Fruit fly (Drosophila melanogaster) whole organism, embryonic: Measurements from ENCODE around the gene Rcd2.

Experiments used
- CG12769 ChIP-seq: fragments of 200-800 bp; sonication (Bioruptor generic); optimal IDR thresholded peaks from 2 replicates; lab custom pipeline; 2019; ENCODE audit warnings: missing biosample characterization, mild to moderate bottlenecking, missing genetic modification characterization, moderate library complexity
- CG14667 ChIP-seq: fragments of 200-800 bp; sonication (Bioruptor generic); IDR thresholded peaks from 2 replicates; pipeline ENCODE4 v1.3.6; 2022; ENCODE audit warnings: missing biosample characterization, missing genetic modification characterization
- CG1603 ChIP-seq: fragments of 200-800 bp; sonication (Bioruptor generic); optimal IDR thresholded peaks from 2 replicates; lab custom pipeline; 2019; ENCODE audit warnings: missing biosample characterization, mild to moderate bottlenecking, missing genetic modification characterization, moderate library complexity
- CG17361 ChIP-seq: fragments of 200-800 bp; sonication (Bioruptor generic); IDR thresholded peaks from 3 replicates; pipeline ENCODE4 v1.3.6; 2022; ENCODE audit warnings: missing biosample characterization, missing genetic modification characterization
- CG3847 ChIP-seq: fragments of 200-800 bp; sonication (Bioruptor generic); IDR thresholded peaks from 2 replicates; pipeline ENCODE4 v1.3.6; 2022; ENCODE audit warnings: missing biosample characterization, missing genetic modification characterization
- CG6791 ChIP-seq: fragments of 200-800 bp; sonication (Bioruptor generic); IDR thresholded peaks from 3 replicates; pipeline ENCODE4 v1.3.6; 2022; ENCODE audit warnings: missing biosample characterization, missing genetic modification characterization; ENCODE audit not compliant: partially characterized antibody
- CG9817 ChIP-seq: fragments of 200-800 bp; sonication (Bioruptor generic); optimal IDR thresholded peaks from 2 replicates; lab custom pipeline; 2018; ENCODE audit warnings: missing biosample characterization, mild to moderate bottlenecking, missing genetic modification characterization, moderate library complexity
- Sin3A ChIP-seq: fragments of >200 bp; optimal IDR thresholded peaks from 2 replicates; lab custom pipeline; 2018
- knrl ChIP-seq: fragments of 200-800 bp; sonication (Bioruptor generic); IDR thresholded peaks from 3 replicates; pipeline ENCODE4 v1.3.6; 2022; ENCODE audit warnings: missing biosample characterization, missing genetic modification characterization; ENCODE audit not compliant: partially characterized antibody
- mld ChIP-seq: fragments of 200-800 bp; sonication (Bioruptor generic); IDR thresholded peaks from 3 replicates; pipeline ENCODE4 v1.3.6; 2022; ENCODE audit warnings: missing biosample characterization, missing genetic modification characterization; ENCODE audit not compliant: partially characterized antibody
- schlank ChIP-seq: fragments of 200-800 bp; sonication (Bioruptor generic); optimal IDR thresholded peaks from 2 replicates; lab custom pipeline; 2018; ENCODE audit warnings: missing biosample characterization, mild to moderate bottlenecking, missing genetic modification characterization

Rcd2 gene

dm6 chr3L:20487649-20488048 is 52.6 kb downstream of the Rcd2 start (continued):
- TF ChIP-seq CG1603, result no peak
- TF ChIP-seq schlank (tag; lab: Kevin White, UChicago), result no peak
- TF ChIP-seq knrl (GFP tag; lab: Robert Waterston, UW), result no peak
- 0 out of 3 replicates have a peak, but pooled peaks have one; percentile 20 for TF ChIP-seq CG6791 (GFP tag; lab: Robert Waterston, UW)
- TF ChIP-seq Sin3A (lab: Kevin White, UChicago), result no peak
- no peak for TF ChIP-seq CG12769
- TF ChIP-seq CG17361 (GFP tag; lab: Robert Waterston, UW), result no peak
- TF ChIP-seq CG3847 (GFP tag; lab: Robert Waterston, UW), result no peak
- 0 out of 3 replicates have a peak, but pooled peaks have one; percentile 45 for TF ChIP-seq mld
- no peak for TF ChIP-seq CG9817 (tag; lab: Kevin White, UChicago)
- TF ChIP-seq CG14667, result no peak
